Fruit fly (Drosophila melanogaster): ENCODE measurements around the gene Eip63F-1.

The Eip63F-1 gene

DNA sequence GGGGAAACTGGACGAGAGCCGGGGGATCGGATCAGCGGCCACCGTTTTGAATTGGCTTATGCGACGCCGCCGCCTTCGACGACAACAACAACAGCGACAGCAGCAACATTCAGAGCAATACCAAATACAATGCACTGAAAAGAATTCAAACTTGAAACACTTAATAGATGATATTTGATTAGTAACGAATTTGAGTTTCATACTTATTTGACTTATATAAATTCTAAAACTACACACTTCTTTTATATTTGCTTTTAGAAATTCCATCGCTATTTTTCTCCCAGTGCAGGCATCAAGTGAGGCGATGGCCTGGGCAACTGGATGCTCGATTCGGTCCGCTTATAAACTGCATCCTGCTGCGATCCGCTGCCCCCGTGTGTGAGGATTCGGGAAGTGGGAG is 67.4 kb downstream of the Eip63F-1 start (continued):
- TF ChIP-seq Hr4 (GFP tag; optimal IDR thresholded peaks at IDR 0.05) (peak; percentile 64), Eip93F (GFP tag; optimal IDR thresholded peaks at IDR 0.05) (peak; percentile 14), Smox (GFP tag; optimal IDR thresholded peaks at IDR 0.05) (peak; percentile 63), CG3032 (tag; optimal IDR thresholded peaks at IDR 0.05) (peak; percentile 71), CG6808 (GFP tag; optimal IDR thresholded peaks at IDR 0.05) (peak; percentile 50), CG8632 (GFP tag; optimal IDR thresholded peaks at IDR 0.05) (peak; percentile 37), salr (GFP tag; optimal IDR thresholded peaks at IDR 0.05) (peak in 1 of 2 experiments; percentile 47), CG7368 (GFP tag; optimal IDR thresholded peaks at IDR 0.05) (peak; percentile 16), Ets96B (tag; optimal IDR thresholded peaks at IDR 0.05) (peak; percentile 60), CG6163 (GFP tag; IDR thresholded peaks at IDR 0.05) (peak; percentile 82), Gug (GFP tag; IDR thresholded peaks at IDR 0.05) (peak; percentile 55; the same call in 1 of the 2 replicates), Blimp-1 (GFP tag; optimal IDR thresholded peaks at IDR 0.05) (no peak), Sox15 (GFP tag; optimal IDR thresholded peaks at IDR 0.05) (peak; percentile 37), CG6792 (GFP tag; optimal IDR thresholded peaks at IDR 0.05) (peak; percentile 62)

DNA sequence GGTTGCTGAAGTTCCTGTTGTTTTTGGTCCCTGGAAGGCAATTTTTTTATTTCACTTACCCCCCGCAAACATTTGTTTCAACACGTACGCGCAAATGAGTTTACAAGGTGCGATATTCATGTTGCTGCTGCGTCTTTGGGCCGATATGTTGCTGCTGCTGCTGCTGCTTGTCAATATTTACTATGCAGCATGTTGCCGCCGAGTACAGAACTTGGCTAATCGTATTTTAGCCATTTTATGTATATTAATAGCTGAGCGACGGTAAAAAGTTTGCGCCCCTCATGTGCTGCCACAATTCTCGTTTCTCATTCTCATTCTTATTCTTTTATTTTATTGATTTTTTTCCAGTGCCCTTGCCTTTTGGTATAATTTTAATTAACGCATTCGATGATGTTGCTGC is 69.0 kb downstream of the Eip63F-1 start:
- TF ChIP-seq ss (GFP tag; optimal IDR thresholded peaks at IDR 0.05) (peak in 1 of 2 experiments; percentile 8), CG9139 (GFP tag; optimal IDR thresholded peaks at IDR 0.05) (no peak), CG11762 (GFP tag; optimal IDR thresholded peaks at IDR 0.05; ENCODE audit: insufficient read depth) (no peak), CG3919 (GFP tag; optimal IDR thresholded peaks at IDR 0.05) (peak; percentile 13)

DNA sequence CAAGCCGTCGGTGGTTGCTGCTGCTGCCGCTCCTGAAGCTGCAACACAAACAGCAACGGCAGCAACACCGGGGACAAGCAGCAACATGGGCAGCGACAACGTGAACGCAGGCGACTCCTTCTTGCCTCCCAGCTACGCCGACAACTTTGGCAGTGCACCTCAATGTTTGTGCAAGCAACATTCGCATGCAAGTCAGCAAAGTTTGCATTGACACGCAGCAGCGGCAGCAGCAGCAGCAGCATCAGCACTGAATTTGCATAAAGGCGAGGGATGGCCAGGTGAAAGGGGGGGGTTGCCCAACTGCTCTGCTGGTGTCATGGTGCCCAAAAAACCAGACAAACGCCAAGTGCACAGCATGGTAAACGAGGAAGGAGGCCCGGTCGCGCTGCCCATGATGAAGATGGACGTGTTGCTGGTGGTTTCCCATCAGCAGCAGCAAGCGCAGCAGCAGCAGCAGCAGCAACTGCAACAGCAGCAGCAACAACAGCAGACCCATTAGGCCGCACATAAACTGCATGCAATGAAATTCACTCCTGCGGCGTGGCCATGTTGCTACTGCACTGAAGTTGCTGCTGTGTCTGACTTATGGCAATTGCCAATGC is 70.0 kb downstream of the Eip63F-1 start:
- no peak for TF ChIP-seq Eip93F (GFP tag; optimal IDR thresholded peaks at IDR 0.05)
- TF ChIP-seq eg (GFP tag; IDR thresholded peaks at IDR 0.05), result no peak
- TF ChIP-seq svp (GFP tag), result peak; percentile 51
- no peak for TF ChIP-seq CG11762 (GFP tag; optimal IDR thresholded peaks at IDR 0.05; ENCODE audit: insufficient read depth)
- peak; percentile 7 for TF ChIP-seq CG3919 (GFP tag; optimal IDR thresholded peaks at IDR 0.05)
- no peak for TF ChIP-seq Smox (GFP tag; optimal IDR thresholded peaks at IDR 0.05)
- peak in 1 of 2 experiments; percentile 69 for TF ChIP-seq ss (GFP tag; optimal IDR thresholded peaks at IDR 0.05)
- no peak for TF ChIP-seq cyc (GFP tag; optimal IDR thresholded peaks at IDR 0.05)
- no peak for TF ChIP-seq CG6792 (GFP tag; optimal IDR thresholded peaks at IDR 0.05)
- no peak for TF ChIP-seq Ets21C (GFP tag; optimal IDR thresholded peaks at IDR 0.05)
- peak; percentile 29 for TF ChIP-seq dsx (GFP tag; optimal IDR thresholded peaks at IDR 0.05; ENCODE audit: poor library complexity, severe bottlenecking)
- peak; percentile 4 for TF ChIP-seq Eip78C (GFP tag)
- no peak for TF ChIP-seq fkh (GFP tag; optimal IDR thresholded peaks at IDR 0.05)

DNA sequence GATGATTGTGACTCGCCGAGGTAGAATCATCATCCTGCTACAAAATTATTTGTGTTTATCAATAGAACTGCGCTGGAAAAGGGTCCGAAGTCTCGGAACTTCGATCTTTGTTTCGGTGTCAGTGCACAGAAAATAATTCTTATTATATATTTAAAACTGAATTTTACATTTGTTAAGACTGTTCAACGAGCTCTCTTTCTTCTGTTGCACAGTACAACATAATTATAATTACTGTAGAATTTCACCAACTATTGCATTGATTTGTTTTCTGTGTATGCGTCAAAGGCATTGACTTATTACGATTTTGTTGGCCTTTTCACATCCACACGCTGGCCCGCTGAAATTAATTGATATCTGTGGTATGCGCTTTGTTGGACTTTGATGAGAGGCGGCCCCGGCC is 72.0 kb downstream of the Eip63F-1 start:
- TF ChIP-seq CG4318 (GFP tag; optimal IDR thresholded peaks at IDR 0.05), result no peak
- no peak for TF ChIP-seq dsx (GFP tag; optimal IDR thresholded peaks at IDR 0.05; ENCODE audit: poor library complexity, severe bottlenecking)
- TF ChIP-seq vri (GFP tag; optimal IDR thresholded peaks at IDR 0.05), result no peak
- no peak for TF ChIP-seq Sox15 (GFP tag; optimal IDR thresholded peaks at IDR 0.05)
- no peak for TF ChIP-seq CG8119 (GFP tag; IDR thresholded peaks at IDR 0.05)
- TF ChIP-seq CG3032 (tag; optimal IDR thresholded peaks at IDR 0.05), result no peak
- TF ChIP-seq ss (GFP tag; optimal IDR thresholded peaks at IDR 0.05), result no peak
- peak; percentile 1 for TF ChIP-seq lz (GFP tag; optimal IDR thresholded peaks at IDR 0.05)
- no peak for TF ChIP-seq Gug (GFP tag; IDR thresholded peaks at IDR 0.05)
- TF ChIP-seq CG16779 (tag; optimal IDR thresholded peaks at IDR 0.05), result no peak
- no peak for TF ChIP-seq CG32006 (GFP tag; optimal IDR thresholded peaks at IDR 0.05)
- TF ChIP-seq CG8319 (GFP tag; optimal IDR thresholded peaks at IDR 0.05), result no peak
- no peak for TF ChIP-seq CG34406 (GFP tag; optimal IDR thresholded peaks at IDR 0.05)
- TF ChIP-seq CG10631 (GFP tag; optimal IDR thresholded peaks at IDR 0.05), result peak; percentile 34
- peak; percentile 22 for TF ChIP-seq Eip75B (GFP tag; optimal IDR thresholded peaks at IDR 0.05)
- peak; percentile 33 for TF ChIP-seq Met (GFP tag; optimal IDR thresholded peaks at IDR 0.05)
- peak; percentile 9 for TF ChIP-seq Hr39 (GFP tag; optimal IDR thresholded peaks at IDR 0.05)
- TF ChIP-seq Ets96B (tag; optimal IDR thresholded peaks at IDR 0.05), result no peak
- no peak for TF ChIP-seq Ets21C (GFP tag; optimal IDR thresholded peaks at IDR 0.05)
- TF ChIP-seq CG31627 (GFP tag; optimal IDR thresholded peaks at IDR 0.05), result no peak
- TF ChIP-seq CG6792 (GFP tag; optimal IDR thresholded peaks at IDR 0.05), result no peak
- TF ChIP-seq CG1621 (tag; optimal IDR thresholded peaks at IDR 0.05), result no peak
- peak; percentile 72 for TF ChIP-seq Eip78C (GFP tag)
- no peak for TF ChIP-seq net (GFP tag; optimal IDR thresholded peaks at IDR 0.05)
- no peak for TF ChIP-seq CG15336 (GFP tag; IDR thresholded peaks at IDR 0.05)
- TF ChIP-seq OdsH (GFP tag; optimal IDR thresholded peaks at IDR 0.05), result peak; percentile 11
- no peak for TF ChIP-seq dac (GFP tag; optimal IDR thresholded peaks at IDR 0.05)
- peak; percentile 13 for TF ChIP-seq cyc (GFP tag; optimal IDR thresholded peaks at IDR 0.05)
- peak; percentile 12 for TF ChIP-seq pdm3 (GFP tag; optimal IDR thresholded peaks at IDR 0.05)
- peak; percentile 11 for TF ChIP-seq CG3919 (GFP tag; optimal IDR thresholded peaks at IDR 0.05)

Measured in whole organism, prepupa.